Worm (Caenorhabditis elegans) whole organism, L1 larva: ENCODE results near the gene F13H10.5.

Experiments
- egl-27 ChIP-seq, 2 experiments: fragments of 150-350 bp in 1 of 2; sonication (generic microtip); optimal IDR thresholded peaks; 3 replicates each; lab custom pipeline; 2017 to 2018; ENCODE audit warnings: missing biosample characterization in 2 of 2, missing genetic modification characterization in 2 of 2, missing genetic modification reagents in 2 of 2
- ets-5 ChIP-seq: fragments of 200-800 bp; sonication (Bioruptor generic); IDR thresholded peaks from 2 replicates; pipeline ENCODE4 v1.3.6; 2022; ENCODE audit warnings: missing genetic modification characterization, missing compliant biosample characterization
- lin-13 ChIP-seq: fragments of 150-350 bp; optimal IDR thresholded peaks from 2 replicates; lab custom pipeline; 2014; ENCODE audit warnings: missing biosample characterization, missing genetic modification reagents, missing genetic modification characterization
- mdl-1 ChIP-seq, 2 experiments: fragments of 150-350 bp; optimal IDR thresholded peaks; 2 replicates each; lab custom pipeline; 2014 to 2017; ENCODE audit warnings: missing biosample characterization in 2 of 2, missing genetic modification characterization in 2 of 2, inconsistent platforms in 1 of 2
- mef-2 ChIP-seq: fragments of 150-350 bp; optimal IDR thresholded peaks from 2 replicates; lab custom pipeline; 2014; ENCODE audit warnings: missing biosample characterization, missing genetic modification characterization
- nhr-237 ChIP-seq: fragments of 150-350 bp; optimal IDR thresholded peaks from 2 replicates; lab custom pipeline; 2014; ENCODE audit warnings: missing biosample characterization, missing genetic modification characterization
- nhr-28 ChIP-seq: fragments of 150-350 bp; optimal IDR thresholded peaks from 2 replicates; lab custom pipeline; 2014; ENCODE audit warnings: missing biosample characterization, missing genetic modification characterization
- pag-3 ChIP-seq: sonication (generic microtip); optimal IDR thresholded peaks from 2 replicates; lab custom pipeline; 2017; ENCODE audit warnings: missing genetic modification characterization, mild to moderate bottlenecking, missing compliant biosample characterization, antibody characterized with exemption, borderline replicate concordance; ENCODE audit not compliant: insufficient read depth
- sox-4 ChIP-seq: sonication (generic microtip); optimal IDR thresholded peaks from 2 replicates; lab custom pipeline; 2016; ENCODE audit warnings: missing genetic modification characterization, missing compliant biosample characterization
- tbx-2 ChIP-seq: sonication (generic microtip); optimal IDR thresholded peaks from 2 replicates; lab custom pipeline; 2016; ENCODE audit warnings: missing genetic modification characterization, missing compliant biosample characterization
- zag-1 ChIP-seq: fragments of 150-350 bp; optimal IDR thresholded peaks from 2 replicates; lab custom pipeline; 2014; ENCODE audit warnings: missing biosample characterization, missing genetic modification characterization

- TF ChIP-seq sox-4 (tag; lab: Kevin White, UChicago) (no peak), egl-27 (tag; optimal IDR thresholded peaks at IDR 0.05; lab: Kevin White, UChicago) (no peak), tbx-2 (peak; percentile 12), nhr-28 (tag; lab: Kevin White, UChicago) (no peak), pag-3 (tag; lab: Kevin White, UChicago) (no peak), mdl-1 (tag; optimal IDR thresholded peaks at IDR 0.05; lab: Kevin White, UChicago) (no peak), ets-5 (GFP tag; lab: Robert Waterston, UW) (no peak), nhr-237 (tag; lab: Kevin White, UChicago) (peak; percentile 37), mef-2 (tag; lab: Kevin White, UChicago) (no peak), lin-13 (no peak), zag-1 (no peak)
Measured at ce11 chrIV:11008255-11008654, 17.5 kb downstream of the F13H10.5 start.
